Worm (Caenorhabditis elegans) whole organism, L4 larva: ENCODE data around the gene nhr-112.

Experiments
- T20F7.1 ChIP-seq: fragments of 200-800 bp; sonication (Bioruptor generic); optimal IDR thresholded peaks from 2 replicates; lab custom pipeline; 2018; ENCODE audit warnings: mild to moderate bottlenecking, missing genetic modification characterization, missing compliant biosample characterization
- Y48G9A.11 ChIP-seq: fragments of 200-800 bp; sonication (Bioruptor generic); IDR thresholded peaks from 2 replicates; pipeline ENCODE4 v1.3.6; 2022; ENCODE audit warnings: missing genetic modification reagents, missing genetic modification characterization, missing compliant biosample characterization
- Y5F2A.4 ChIP-seq: fragments of 200-800 bp; sonication (Bioruptor generic); optimal IDR thresholded peaks from 2 replicates; lab custom pipeline; 2018; ENCODE audit warnings: mild to moderate bottlenecking, missing genetic modification characterization, missing compliant biosample characterization
- aha-1 ChIP-seq: fragments of 150-350 bp; peaks from one replicate; lab custom pipeline; 2014; ENCODE audit warnings: missing biosample characterization, missing genetic modification characterization
- arid-1 ChIP-seq: fragments of 200-800 bp; sonication (Bioruptor generic); conservative IDR thresholded peaks from 2 replicates; pipeline ENCODE4 v1.3.6; 2022; ENCODE audit warnings: missing genetic modification reagents, missing genetic modification characterization, missing compliant biosample characterization
- ceh-62 ChIP-seq: sonication (generic microtip); optimal IDR thresholded peaks from 2 replicates; lab custom pipeline; 2017; ENCODE audit warnings: missing biosample characterization, missing genetic modification characterization
- daf-8 ChIP-seq: fragments of 200-800 bp; sonication (Bioruptor generic); IDR thresholded peaks from 2 replicates; pipeline ENCODE4 v1.3.6; 2022; ENCODE audit warnings: missing genetic modification characterization, missing compliant biosample characterization
- dmd-6 ChIP-seq: fragments of 200-800 bp; sonication (Bioruptor generic); IDR thresholded peaks from 2 replicates; pipeline ENCODE4 v1.3.6; 2022; ENCODE audit warnings: missing genetic modification reagents, missing genetic modification characterization, missing compliant biosample characterization
- duxl-1 ChIP-seq: sonication (generic microtip); optimal IDR thresholded peaks from 2 replicates; lab custom pipeline; 2016; ENCODE audit warnings: mild to moderate bottlenecking, missing genetic modification characterization, moderate library complexity, missing compliant biosample characterization; ENCODE audit not compliant: poor library complexity
- fkh-10 ChIP-seq: fragments of 150-350 bp; optimal IDR thresholded peaks from 2 replicates; lab custom pipeline; 2014; ENCODE audit warnings: missing biosample characterization, missing genetic modification reagents, missing genetic modification characterization
- fos-1 ChIP-seq: fragments of 150-350 bp; optimal IDR thresholded peaks from 2 replicates; lab custom pipeline; 2014; ENCODE audit warnings: missing biosample characterization, missing genetic modification characterization
- lin-39 ChIP-seq: fragments of 150-350 bp; optimal IDR thresholded peaks from 2 replicates; lab custom pipeline; 2014; ENCODE audit warnings: missing biosample characterization, missing genetic modification reagents, missing genetic modification characterization
- lir-3 ChIP-seq: sonication (generic microtip); optimal IDR thresholded peaks from 2 replicates; lab custom pipeline; 2016; ENCODE audit warnings: mild to moderate bottlenecking, missing genetic modification characterization, missing compliant biosample characterization
- lsy-2 ChIP-seq, 2 experiments: fragments of 150-350 bp in 1 of 2; sonication (generic microtip) in 1 of 2; optimal IDR thresholded peaks; 2 replicates each; lab custom pipeline; 2014 to 2017; ENCODE audit warnings: missing biosample characterization in 2 of 2, missing genetic modification characterization in 2 of 2
- madf-5 ChIP-seq, 2 experiments: fragments of 200-800 bp; sonication (Bioruptor generic); IDR thresholded peaks; 2 replicates each; pipeline ENCODE4 v1.3.6; 2022; ENCODE audit warnings: missing compliant biosample characterization in 2 of 2, missing genetic modification characterization in 2 of 2
- mxl-2 ChIP-seq: fragments of 200-800 bp; sonication (Bioruptor generic); conservative IDR thresholded peaks from 2 replicates; pipeline ENCODE4 v1.3.6; 2022; ENCODE audit warnings: missing genetic modification reagents, missing genetic modification characterization, missing compliant biosample characterization
- nhr-102 ChIP-seq: sonication (generic microtip); optimal IDR thresholded peaks from 2 replicates; lab custom pipeline; 2016; ENCODE audit warnings: mild to moderate bottlenecking, missing genetic modification characterization, moderate library complexity, missing compliant biosample characterization
- nhr-11 ChIP-seq: fragments of 150-350 bp; optimal IDR thresholded peaks from 2 replicates; lab custom pipeline; 2014; ENCODE audit warnings: missing biosample characterization, missing genetic modification characterization
- nhr-111 ChIP-seq: fragments of 200-800 bp; sonication (Bioruptor generic); optimal IDR thresholded peaks from 2 replicates; lab custom pipeline; 2018; ENCODE audit warnings: mild to moderate bottlenecking, missing genetic modification characterization, missing compliant biosample characterization
- nhr-237 ChIP-seq: sonication (generic microtip); optimal IDR thresholded peaks from 2 replicates; lab custom pipeline; 2017; ENCODE audit warnings: missing biosample characterization, missing genetic modification characterization
- nhr-25 ChIP-seq: sonication (generic microtip); optimal IDR thresholded peaks from 2 replicates; lab custom pipeline; 2017; ENCODE audit warnings: missing genetic modification characterization, mild to moderate bottlenecking, missing compliant biosample characterization, antibody characterized with exemption, moderate library complexity, borderline replicate concordance; ENCODE audit not compliant: insufficient read depth
- nhr-41 ChIP-seq: fragments of 200-800 bp; sonication (Bioruptor generic); IDR thresholded peaks from 2 replicates; pipeline ENCODE4 v1.3.6; 2022; ENCODE audit warnings: missing genetic modification reagents, missing genetic modification characterization, missing compliant biosample characterization
- nhr-48 ChIP-seq: sonication (generic microtip); optimal IDR thresholded peaks from 2 replicates; lab custom pipeline; 2016; ENCODE audit warnings: mild to moderate bottlenecking, missing genetic modification characterization, missing compliant biosample characterization
- nhr-77 ChIP-seq: fragments of 150-350 bp; optimal IDR thresholded peaks from 2 replicates; lab custom pipeline; 2014; ENCODE audit warnings: missing biosample characterization, missing genetic modification characterization
- saeg-2 ChIP-seq: fragments of 200-800 bp; sonication (Bioruptor generic); IDR thresholded peaks from 2 replicates; pipeline ENCODE4 v1.3.6; 2022; ENCODE audit warnings: missing genetic modification reagents, missing genetic modification characterization, missing compliant biosample characterization
- set-16 ChIP-seq: fragments of 200-800 bp; sonication (Bioruptor generic); IDR thresholded peaks from 2 replicates; pipeline ENCODE4 v1.3.6; 2022; ENCODE audit warnings: missing genetic modification reagents, missing genetic modification characterization, missing compliant biosample characterization
- skn-1 ChIP-seq: fragments of 150-350 bp; optimal IDR thresholded peaks from 2 replicates; lab custom pipeline; 2014; ENCODE audit warnings: missing biosample characterization, missing genetic modification characterization
- unc-62 ChIP-seq, 3 experiments: fragments of 150-350 bp in 1 of 3; sonication (generic microtip); optimal IDR thresholded peaks in 2 of 3; peaks in 1 of 3; 1 replicate in 1 of 3; 2 replicates in 2 of 3; lab custom pipeline; 2014 to 2017; ENCODE audit warnings: missing biosample characterization in 3 of 3, missing genetic modification characterization in 3 of 3, missing genetic modification reagents in 3 of 3, missing genotype in 1 of 3
- zip-2 ChIP-seq: fragments of 150-350 bp; optimal IDR thresholded peaks from 2 replicates; lab custom pipeline; 2014; ENCODE audit warnings: missing biosample characterization, missing genetic modification characterization
- ztf-11 ChIP-seq: fragments of 150-350 bp; optimal IDR thresholded peaks from 2 replicates; lab custom pipeline; 2014; ENCODE audit warnings: missing biosample characterization, missing genetic modification characterization

The nhr-112 gene

ce11 chrV:16675553-16675952 is 48.1 kb downstream of the nhr-112 start, which contains the start of gene srz-1:
TSS of gene srz-1 (plus strand) at chrV:16675853.
- TF ChIP-seq lir-3 (no peak), skn-1 (tag; lab: Kevin White, UChicago) (no peak), dmd-6 (GFP tag; lab: Robert Waterston, UW) (no peak), lin-39 (tag; lab: Kevin White, UChicago) (no peak), nhr-11 (no peak), mxl-2 (no peak), nhr-48 (tag; lab: Kevin White, UChicago) (no peak), ztf-11 (no peak), set-16 (GFP tag; lab: Robert Waterston, UW) (no peak), nhr-102 (tag; lab: Kevin White, UChicago) (no peak), T20F7.1 (no peak), fos-1 (tag; lab: Kevin White, UChicago) (no peak), ceh-62 (tag; lab: Kevin White, UChicago) (no peak), Y5F2A.4 (GFP tag; lab: Kevin White, UChicago) (no peak), arid-1 (no peak), fkh-10 (GFP tag; lab: Kevin White, UChicago) (no peak)

- TF ChIP-seq nhr-111 (GFP tag; lab: Kevin White, UChicago) (no peak), daf-8 (GFP tag; lab: Robert Waterston, UW) (no peak), nhr-41 (GFP tag; lab: Robert Waterston, UW) (no peak), aha-1 (peak; percentile 91), unc-62 (GFP tag; optimal IDR thresholded peaks at IDR 0.05 in 1 of 2; lab: Kevin White, UChicago) (peak in 1 of 2 experiments; percentile 80), unc-62 (tag; optimal IDR thresholded peaks at IDR 0.05; lab: Kevin White, UChicago) (no peak), nhr-25 (tag; lab: Kevin White, UChicago) (no peak)
These were observed 49.2 kb downstream of the nhr-112 start for ce11 chrV:16674399-16674798.

- no peak for TF ChIP-seq nhr-237 (tag; lab: Kevin White, UChicago)
- TF ChIP-seq duxl-1 (tag; lab: Kevin White, UChicago) = no peak
- no peak for TF ChIP-seq lsy-2 (tag; optimal IDR thresholded peaks at IDR 0.05; lab: Kevin White, UChicago)
- no peak for TF ChIP-seq Y48G9A.11 (GFP tag; lab: Robert Waterston, UW)
- TF ChIP-seq madf-5 (GFP tag; IDR thresholded peaks at IDR 0.05; lab: Robert Waterston, UW) = no peak
- no peak for TF ChIP-seq saeg-2 (GFP tag; lab: Robert Waterston, UW)
- no peak for TF ChIP-seq zip-2
- no peak for TF ChIP-seq nhr-77 (tag; lab: Kevin White, UChicago)
- TF ChIP-seq, all 104 proteins: peak for 0
These were observed 51.4 kb downstream of the nhr-112 start, which contains the start of gene F14F8.8 for ce11 chrV:16672198-16672597. TSS of gene F14F8.8 (minus strand) at chrV:16672298.
